Worm (Caenorhabditis elegans): Measurements from ENCODE around the gene Y58A7A.4.
A peak's percentile ranks its signal among the peaks of the same experiment; 100 is the strongest.

Y58A7A.4 gene

DNA sequence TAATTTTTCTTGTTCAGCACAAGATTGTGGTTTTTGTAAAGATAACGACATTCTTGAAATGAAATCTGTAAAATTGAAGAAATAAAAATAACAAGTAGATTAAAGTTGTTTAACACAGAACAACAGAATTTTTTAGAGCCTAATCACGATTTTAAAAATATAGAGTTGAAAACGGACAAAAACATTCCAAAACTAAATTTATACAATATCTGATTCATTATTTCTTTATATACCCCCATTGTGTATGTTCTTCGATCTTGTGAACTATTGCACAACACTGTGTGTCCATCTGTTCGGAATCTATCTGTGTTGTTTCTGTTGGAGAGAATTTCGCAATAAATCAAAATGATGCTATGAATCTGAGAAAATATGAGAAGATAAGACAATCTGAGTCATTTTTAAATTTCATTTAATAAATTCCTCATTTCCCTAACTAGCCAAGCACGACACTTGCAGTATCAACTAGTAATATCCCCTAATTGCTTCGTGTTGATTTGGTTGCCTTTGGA, at the start of gene Y58A7A.4:
TSS of gene Y58A7A.4 (minus strand) at position 51 of the 509 bp plus-strand sequence.
- no peak for TF ChIP-seq nhr-237 (tag; optimal IDR thresholded peaks at IDR 0.05)
- peak; percentile 2 for TF ChIP-seq nhr-129 (tag; optimal IDR thresholded peaks at IDR 0.05)
- no peak for TF ChIP-seq lin-13 (GFP tag; optimal IDR thresholded peaks at IDR 0.05)
- TF ChIP-seq nhr-11 (tag; optimal IDR thresholded peaks at IDR 0.05) = no peak

ce11 chrV:5132441-5132840, 47.6 kb upstream of the Y58A7A.4 start, which contains the start of gene F14F9.4:
Gene F14F9.4 (plus strand): TSS chrV:5132741.
- TF ChIP-seq aly-2 (tag; optimal IDR thresholded peaks at IDR 0.05) (no peak), nhr-237 (tag; optimal IDR thresholded peaks at IDR 0.05) (no peak), ceh-82 (tag; optimal IDR thresholded peaks at IDR 0.05) (no peak), nhr-12 (tag; optimal IDR thresholded peaks at IDR 0.05) (no peak), unc-62 (GFP tag; optimal IDR thresholded peaks at IDR 0.05) (no peak), crh-2 (tag; optimal IDR thresholded peaks at IDR 0.05) (no peak), nhr-10 (tag; optimal IDR thresholded peaks at IDR 0.05) (no peak), elt-1 (tag; optimal IDR thresholded peaks at IDR 0.05) (no peak), sma-9 (GFP tag; optimal IDR thresholded peaks at IDR 0.05) (no peak), sma-9 (tag; optimal IDR thresholded peaks at IDR 0.05) (no peak), mab-5 (tag; optimal IDR thresholded peaks at IDR 0.05) (no peak), fos-1 (tag; optimal IDR thresholded peaks at IDR 0.05) (no peak), lin-11 (tag; optimal IDR thresholded peaks at IDR 0.05) (no peak), sem-4 (tag; optimal IDR thresholded peaks at IDR 0.05) (no peak)

DNA sequence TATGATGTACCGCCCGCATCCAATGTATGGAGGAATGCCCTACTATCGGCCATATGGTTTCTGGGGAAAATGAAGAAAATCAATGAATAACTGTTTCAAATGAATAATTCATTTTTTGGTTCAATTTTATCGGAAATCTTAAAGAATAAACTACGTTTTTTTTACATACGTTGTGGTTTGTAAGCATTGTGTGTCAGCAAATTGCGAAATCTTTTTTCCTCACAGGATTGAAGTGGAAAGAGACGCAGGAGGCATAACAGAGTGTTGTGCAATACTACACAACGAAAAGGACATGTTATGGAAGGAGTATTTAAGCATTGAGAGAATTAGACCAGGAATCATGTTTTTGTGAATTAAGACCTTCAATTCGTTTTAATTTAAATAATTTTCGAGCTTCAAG, 46.6 kb upstream of the Y58A7A.4 start:
- no peak for TF ChIP-seq nhr-25 (tag; optimal IDR thresholded peaks at IDR 0.05)
- TF ChIP-seq unc-55 (GFP tag; optimal IDR thresholded peaks at IDR 0.05) = peak; percentile 83
- no peak for TF ChIP-seq blmp-1 (tag; optimal IDR thresholded peaks at IDR 0.05; ENCODE audit: insufficient read depth)
- peak; percentile 100 for TF ChIP-seq nhr-129 (tag; optimal IDR thresholded peaks at IDR 0.05)
- TF ChIP-seq lin-39 (tag; optimal IDR thresholded peaks at IDR 0.05) = no peak
- no peak for TF ChIP-seq mab-5 (tag; optimal IDR thresholded peaks at IDR 0.05)
- TF ChIP-seq unc-39 (tag; optimal IDR thresholded peaks at IDR 0.05) = no peak
- TF ChIP-seq ztf-11 (tag; optimal IDR thresholded peaks at IDR 0.05) = no peak
- TF ChIP-seq snpc-4 (tag; optimal IDR thresholded peaks at IDR 0.05) = peak; percentile 18
- no peak for TF ChIP-seq ztf-1 (GFP tag; conservative IDR thresholded peaks at IDR 0.05)
- TF ChIP-seq egl-27 (tag; optimal IDR thresholded peaks at IDR 0.05) = no peak
- peak; percentile 68 for TF ChIP-seq fos-1 (tag; optimal IDR thresholded peaks at IDR 0.05)
- peak in 1 of 2 experiments; percentile 23 for TF ChIP-seq lsy-2 (tag; optimal IDR thresholded peaks at IDR 0.05)
- no peak for TF ChIP-seq nhr-23 (tag; optimal IDR thresholded peaks at IDR 0.05)
- no peak for TF ChIP-seq ztf-4 (tag; optimal IDR thresholded peaks at IDR 0.05)
- no peak for TF ChIP-seq nhr-77 (tag; optimal IDR thresholded peaks at IDR 0.05)
- peak; percentile 52 for TF ChIP-seq skn-1 (tag; optimal IDR thresholded peaks at IDR 0.05)
- peak; percentile 61 for TF ChIP-seq C34F6.9 (tag; optimal IDR thresholded peaks at IDR 0.05)

DNA sequence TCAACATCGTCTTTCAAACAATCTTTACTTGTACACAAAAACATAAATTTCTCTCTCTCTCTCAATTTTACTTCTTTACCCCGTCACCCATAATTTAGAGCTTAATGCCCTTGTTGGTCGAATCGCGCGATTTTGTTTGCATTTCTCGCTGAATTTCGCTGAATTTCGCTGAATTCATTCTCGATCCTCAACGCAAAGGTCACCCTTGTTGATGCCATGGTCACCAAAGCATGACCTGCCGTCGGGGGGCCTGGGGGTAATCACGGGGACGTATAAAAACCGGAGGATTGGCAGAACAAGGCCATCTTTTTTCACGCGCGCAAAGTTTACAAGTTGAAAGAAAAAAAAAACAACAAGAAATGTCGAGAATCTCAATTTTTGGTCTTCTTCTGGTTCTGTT, 45.2 kb upstream of the Y58A7A.4 start, which contains the start of gene F14F9.8:
TSS of gene F14F9.8 (plus strand) at position 301 of the 400 bp plus-strand sequence.
- TF ChIP-seq unc-55 (GFP tag; optimal IDR thresholded peaks at IDR 0.05) (no peak), ztf-4 (tag; optimal IDR thresholded peaks at IDR 0.05) (no peak), blmp-1 (tag; optimal IDR thresholded peaks at IDR 0.05; ENCODE audit: insufficient read depth) (no peak), ceh-16 (tag; optimal IDR thresholded peaks at IDR 0.05) (no peak), elt-3 (tag; optimal IDR thresholded peaks at IDR 0.05) (no peak), lin-11 (tag; optimal IDR thresholded peaks at IDR 0.05) (no peak), sem-4 (tag; optimal IDR thresholded peaks at IDR 0.05) (no peak), ZK546.5 (tag; optimal IDR thresholded peaks at IDR 0.05) (no peak), R02D3.7 (tag; optimal IDR thresholded peaks at IDR 0.05) (no peak), ama-1 (optimal IDR thresholded peaks at IDR 0.05) (no peak), ceh-82 (tag; optimal IDR thresholded peaks at IDR 0.05) (no peak), nhr-129 (tag; optimal IDR thresholded peaks at IDR 0.05) (no peak)

ce11 chrV:5126793-5127192, 42.0 kb upstream of the Y58A7A.4 start, which contains the start of gene F14F9.5:
Gene F14F9.5 (plus strand): TSS chrV:5127093.
- no peak for TF ChIP-seq lin-11 (tag; optimal IDR thresholded peaks at IDR 0.05)
- no peak for TF ChIP-seq nhr-23 (tag; optimal IDR thresholded peaks at IDR 0.05)
- TF ChIP-seq nhr-10 (tag; optimal IDR thresholded peaks at IDR 0.05) = no peak
- TF ChIP-seq nhr-12 (tag; optimal IDR thresholded peaks at IDR 0.05) = no peak
- no peak for TF ChIP-seq skn-1 (tag; optimal IDR thresholded peaks at IDR 0.05)
- no peak for TF ChIP-seq zag-1 (tag; optimal IDR thresholded peaks at IDR 0.05)
- TF ChIP-seq gmeb-1 (tag; optimal IDR thresholded peaks at IDR 0.05) = no peak
- no peak for TF ChIP-seq Y55F3AM.14 (GFP tag; optimal IDR thresholded peaks at IDR 0.05)
- no peak for TF ChIP-seq ceh-82 (tag; optimal IDR thresholded peaks at IDR 0.05)
- TF ChIP-seq nhr-11 (tag; optimal IDR thresholded peaks at IDR 0.05) = no peak
- no peak for TF ChIP-seq sem-4 (tag; optimal IDR thresholded peaks at IDR 0.05)

Measured in whole organism, L2 larva.